Worm (Caenorhabditis elegans): Measurements from ENCODE around the gene cogc-4.

DNA sequence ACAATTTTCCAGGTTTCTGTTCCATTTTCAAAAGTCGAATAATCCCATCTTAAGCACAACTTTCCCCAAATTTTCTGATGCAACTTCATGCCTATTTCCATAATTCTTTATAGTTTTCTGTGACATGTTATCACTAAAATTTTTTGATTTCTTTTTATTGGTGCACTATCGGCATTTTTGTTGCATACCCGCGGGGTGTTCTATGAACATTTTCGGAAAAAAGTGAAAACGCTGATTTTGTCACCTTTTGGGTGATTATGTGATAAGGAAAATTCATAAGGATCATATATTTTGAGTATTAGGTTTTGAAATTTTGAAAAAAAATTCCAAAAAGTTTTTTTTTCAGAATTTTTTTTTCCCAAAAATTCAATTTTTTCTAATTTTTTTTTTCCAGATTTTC is 16.8 kb upstream of the cogc-4 start, which contains the start of gene aat-7:
- no peak for TF ChIP-seq ceh-82 (tag; optimal IDR thresholded peaks at IDR 0.05)
- no peak for TF ChIP-seq F26F4.8 (GFP tag; conservative IDR thresholded peaks at IDR 0.05)
- no peak for TF ChIP-seq egl-27 (tag; optimal IDR thresholded peaks at IDR 0.05)
- TF ChIP-seq lin-13 (GFP tag; optimal IDR thresholded peaks at IDR 0.05) = no peak
- TF ChIP-seq daf-19 (GFP tag; conservative IDR thresholded peaks at IDR 0.05) = no peak
- no peak for TF ChIP-seq zag-1 (tag; optimal IDR thresholded peaks at IDR 0.05)
- no peak for TF ChIP-seq lsy-2 (tag; optimal IDR thresholded peaks at IDR 0.05)
- TF ChIP-seq Y75B8A.6 (GFP tag; IDR thresholded peaks at IDR 0.05) = no peak

Data from whole organism, L4 larva.